Worm (Caenorhabditis elegans) whole organism, late embryonic: Measurements from ENCODE around the gene sdhd-1.
A peak's percentile ranks its signal among the peaks of the same experiment; 100 is the strongest.

Source experiments
- C08G9.2 ChIP-seq: sonication (generic microtip); optimal IDR thresholded peaks from 2 replicates; lab custom pipeline; 2016; ENCODE audit warnings: mild to moderate bottlenecking, missing genetic modification characterization, moderate library complexity, missing compliant biosample characterization
- C38D4.7 ChIP-seq: fragments of 200-800 bp; sonication (Bioruptor generic); optimal IDR thresholded peaks from 2 replicates; lab custom pipeline; 2018; ENCODE audit warnings: mild to moderate bottlenecking, missing genetic modification characterization, moderate library complexity, missing compliant biosample characterization
- K02D7.2 ChIP-seq: sonication (generic microtip); optimal IDR thresholded peaks from 2 replicates; lab custom pipeline; 2017; ENCODE audit warnings: mild to moderate bottlenecking, missing genetic modification characterization, missing compliant biosample characterization
- T23F11.4 ChIP-seq: fragments of 200-800 bp; sonication (Bioruptor generic); optimal IDR thresholded peaks from 2 replicates; lab custom pipeline; 2018; ENCODE audit warnings: mild to moderate bottlenecking, missing genetic modification characterization, missing compliant biosample characterization
- ceh-14 ChIP-seq: sonication (generic microtip); optimal IDR thresholded peaks from 2 replicates; lab custom pipeline; 2016; ENCODE audit warnings: missing genotype, missing genetic modification characterization, missing compliant biosample characterization
- ceh-18 ChIP-seq: sonication (generic microtip); optimal IDR thresholded peaks from 2 replicates; lab custom pipeline; 2016; ENCODE audit warnings: missing genetic modification characterization, missing compliant biosample characterization
- ceh-22 ChIP-seq: sonication (generic microtip); optimal IDR thresholded peaks from 2 replicates; lab custom pipeline; 2017; ENCODE audit warnings: missing biosample characterization, missing genetic modification characterization
- ceh-30 ChIP-seq: fragments of 150-350 bp; optimal IDR thresholded peaks from 2 replicates; lab custom pipeline; 2014; ENCODE audit warnings: missing biosample characterization, missing genetic modification characterization
- ceh-45 ChIP-seq: fragments of 200-800 bp; sonication (Bioruptor generic); IDR thresholded peaks from 2 replicates; pipeline ENCODE4 v1.3.6; 2022; ENCODE audit warnings: missing genetic modification reagents, missing genetic modification characterization, missing compliant biosample characterization
- ceh-48 ChIP-seq: sonication (generic microtip); optimal IDR thresholded peaks from 2 replicates; lab custom pipeline; 2016; ENCODE audit warnings: missing genetic modification characterization, inconsistent platforms, missing compliant biosample characterization
- ceh-6 ChIP-seq: fragments of 200-800 bp; sonication (Bioruptor generic); optimal IDR thresholded peaks from 2 replicates; lab custom pipeline; 2018; ENCODE audit warnings: mild to moderate bottlenecking, missing genetic modification characterization, missing compliant biosample characterization
- dve-1 ChIP-seq: sonication (generic microtip); optimal IDR thresholded peaks from 2 replicates; lab custom pipeline; 2017; ENCODE audit warnings: antibody characterized with exemption, mild to moderate bottlenecking, missing genetic modification characterization, missing compliant biosample characterization
- elt-2 ChIP-seq: sonication (generic microtip); optimal IDR thresholded peaks from 2 replicates; lab custom pipeline; 2016; ENCODE audit warnings: missing genetic modification reagents, missing genetic modification characterization, missing compliant biosample characterization
- elt-4 ChIP-seq: sonication (generic microtip); optimal IDR thresholded peaks from 2 replicates; lab custom pipeline; 2016; ENCODE audit warnings: missing genetic modification characterization, missing compliant biosample characterization
- ets-4 ChIP-seq: sonication (generic microtip); optimal IDR thresholded peaks from 2 replicates; lab custom pipeline; 2016; ENCODE audit warnings: missing genetic modification characterization, missing compliant biosample characterization
- fax-1 ChIP-seq: sonication (generic microtip); optimal IDR thresholded peaks from 2 replicates; lab custom pipeline; 2016; ENCODE audit warnings: missing genotype, missing genetic modification characterization, missing compliant biosample characterization
- fkh-10 ChIP-seq: fragments of 150-350 bp; optimal IDR thresholded peaks from 2 replicates; lab custom pipeline; 2014; ENCODE audit warnings: missing biosample characterization, missing genetic modification reagents, missing genetic modification characterization
- gmeb-2 ChIP-seq: sonication (generic microtip); optimal IDR thresholded peaks from 2 replicates; lab custom pipeline; 2016; ENCODE audit warnings: missing genetic modification characterization, inconsistent platforms, missing compliant biosample characterization
- hlh-13 ChIP-seq: fragments of 200-800 bp; sonication (Bioruptor generic); optimal IDR thresholded peaks from 2 replicates; lab custom pipeline; 2018; ENCODE audit warnings: mild to moderate bottlenecking, missing genetic modification characterization, missing compliant biosample characterization
- hlh-15 ChIP-seq: sonication (generic microtip); optimal IDR thresholded peaks from 2 replicates; lab custom pipeline; 2016; ENCODE audit warnings: missing genetic modification characterization, missing compliant biosample characterization
- hlh-6 ChIP-seq: sonication (generic microtip); optimal IDR thresholded peaks from 2 replicates; lab custom pipeline; 2016; ENCODE audit warnings: missing genotype, missing genetic modification characterization, missing compliant biosample characterization
- hlh-8 ChIP-seq: sonication (generic microtip); optimal IDR thresholded peaks from 2 replicates; lab custom pipeline; 2016; ENCODE audit warnings: missing genotype, missing genetic modification characterization, missing compliant biosample characterization
- lim-6 ChIP-seq: sonication (generic microtip); optimal IDR thresholded peaks from 2 replicates; lab custom pipeline; 2016; ENCODE audit warnings: missing genetic modification characterization, missing compliant biosample characterization
- lin-11 ChIP-seq: fragments of 200-800 bp; sonication (Bioruptor generic); optimal IDR thresholded peaks from 2 replicates; lab custom pipeline; 2018; ENCODE audit warnings: mild to moderate bottlenecking, missing genetic modification characterization, missing compliant biosample characterization
- madf-2 ChIP-seq: sonication (generic microtip); optimal IDR thresholded peaks from 2 replicates; lab custom pipeline; 2017; ENCODE audit warnings: missing genetic modification characterization, missing compliant biosample characterization
- nfya-1 ChIP-seq: sonication (generic microtip); optimal IDR thresholded peaks from 2 replicates; lab custom pipeline; 2017; ENCODE audit warnings: missing genetic modification characterization, mild to moderate bottlenecking, missing compliant biosample characterization, antibody characterized with exemption, moderate library complexity
- nhr-232 ChIP-seq: sonication (generic microtip); optimal IDR thresholded peaks from 2 replicates; lab custom pipeline; 2016; ENCODE audit warnings: missing genetic modification characterization, missing compliant biosample characterization
- odd-2 ChIP-seq: sonication (generic microtip); optimal IDR thresholded peaks from 2 replicates; lab custom pipeline; 2017; ENCODE audit warnings: antibody characterized with exemption, mild to moderate bottlenecking, missing genetic modification characterization, missing compliant biosample characterization
- pha-2 ChIP-seq: sonication (generic microtip); optimal IDR thresholded peaks from 2 replicates; lab custom pipeline; 2017; ENCODE audit warnings: mild to moderate bottlenecking, missing genetic modification characterization, missing compliant biosample characterization
- pha-4 ChIP-seq: fragments of 150-350 bp; optimal IDR thresholded peaks from 2 replicates; lab custom pipeline; 2018; ENCODE audit warnings: missing biosample characterization, missing genetic modification reagents, missing genetic modification characterization
- pqm-1 ChIP-seq: sonication (generic microtip); optimal IDR thresholded peaks from 2 replicates; lab custom pipeline; 2016; ENCODE audit warnings: missing genetic modification characterization, missing compliant biosample characterization
- pros-1 ChIP-seq: fragments of 150-350 bp; optimal IDR thresholded peaks from 2 replicates; lab custom pipeline; 2014; ENCODE audit warnings: missing biosample characterization, missing genetic modification reagents, missing genetic modification characterization
- sdc-2 ChIP-seq: sonication (generic microtip); optimal IDR thresholded peaks from 2 replicates; lab custom pipeline; 2016; ENCODE audit warnings: missing genotype, missing genetic modification characterization, missing compliant biosample characterization
- sox-2 ChIP-seq: fragments of 200-800 bp; sonication (Bioruptor generic); IDR thresholded peaks from 2 replicates; pipeline ENCODE4 v1.3.6; 2022; ENCODE audit warnings: missing genetic modification reagents, missing genetic modification characterization, missing compliant biosample characterization
- sox-4 ChIP-seq: sonication (generic microtip); optimal IDR thresholded peaks from 2 replicates; lab custom pipeline; 2017; ENCODE audit warnings: mild to moderate bottlenecking, missing genetic modification characterization, inconsistent platforms, missing compliant biosample characterization
- syd-9 ChIP-seq: sonication (generic microtip); optimal IDR thresholded peaks from 2 replicates; lab custom pipeline; 2016; ENCODE audit warnings: mild to moderate bottlenecking, missing genetic modification characterization, moderate library complexity, missing compliant biosample characterization
- tbx-2 ChIP-seq: sonication (generic microtip); optimal IDR thresholded peaks from 2 replicates; lab custom pipeline; 2016; ENCODE audit warnings: missing genetic modification characterization, missing compliant biosample characterization
- tbx-7 ChIP-seq: sonication (generic microtip); optimal IDR thresholded peaks from 2 replicates; lab custom pipeline; 2016; ENCODE audit warnings: missing genotype, missing genetic modification characterization, missing compliant biosample characterization
- ttx-3 ChIP-seq: sonication (generic microtip); optimal IDR thresholded peaks from 2 replicates; lab custom pipeline; 2016; ENCODE audit warnings: missing genetic modification reagents, missing genetic modification characterization, missing compliant biosample characterization
- unc-42 ChIP-seq: sonication (generic microtip); optimal IDR thresholded peaks from 2 replicates; lab custom pipeline; 2016; ENCODE audit warnings: missing genotype, missing genetic modification characterization, missing compliant biosample characterization
- unc-55 ChIP-seq: sonication (generic microtip); optimal IDR thresholded peaks from 2 replicates; lab custom pipeline; 2017; ENCODE audit warnings: missing biosample characterization, missing genetic modification reagents, missing genetic modification characterization
- zip-5 ChIP-seq: sonication (generic microtip); optimal IDR thresholded peaks from 2 replicates; lab custom pipeline; 2016; ENCODE audit warnings: missing genetic modification characterization, missing compliant biosample characterization
- ztf-16 ChIP-seq: sonication (generic microtip); optimal IDR thresholded peaks from 2 replicates; lab custom pipeline; 2017; ENCODE audit warnings: missing genetic modification characterization, missing compliant biosample characterization

The sdhd-1 gene

ce11 chrII:11042878-11043331 lies 6.8 kb downstream of the sdhd-1 start (continued):
- peak; percentile 5 for TF ChIP-seq C08G9.2
- no peak for TF ChIP-seq ceh-22 (tag; lab: Kevin White, UChicago)
- no peak for TF ChIP-seq T23F11.4
- no peak for TF ChIP-seq lin-11 (tag; lab: Kevin White, UChicago)
- 0 out of 2 replicates have a peak, but pooled peaks have one; percentile 16 for TF ChIP-seq ceh-45
- peak; percentile 47 for TF ChIP-seq pqm-1 (tag; lab: Kevin White, UChicago)
- no peak for TF ChIP-seq hlh-8 (tag; lab: Kevin White, UChicago)
- peak; percentile 91 for TF ChIP-seq ceh-18 (tag; lab: Kevin White, UChicago)
- no peak for TF ChIP-seq sox-2 (GFP tag; lab: Robert Waterston, UW)
- TF ChIP-seq pha-4: no peak
- no peak for TF ChIP-seq ttx-3 (tag; lab: Kevin White, UChicago)
- TF ChIP-seq ceh-6 (GFP tag; lab: Kevin White, UChicago): peak; percentile 36
- TF ChIP-seq nhr-232 (tag; lab: Kevin White, UChicago): no peak
- TF ChIP-seq gmeb-2 (tag; lab: Kevin White, UChicago): no peak
- TF ChIP-seq odd-2: no peak
- no peak for TF ChIP-seq madf-2
- no peak for TF ChIP-seq C38D4.7 (GFP tag; lab: Kevin White, UChicago)
- TF ChIP-seq ets-4 (tag; lab: Kevin White, UChicago): peak; percentile 55
- TF ChIP-seq hlh-15 (tag; lab: Kevin White, UChicago): no peak
- no peak for TF ChIP-seq elt-4 (tag; lab: Kevin White, UChicago)
- TF ChIP-seq fax-1 (tag; lab: Kevin White, UChicago): no peak
- peak; percentile 44 for TF ChIP-seq K02D7.2 (tag; lab: Kevin White, UChicago)
- TF ChIP-seq dve-1: no peak
- TF ChIP-seq ceh-48 (tag; lab: Kevin White, UChicago): peak; percentile 88
- no peak for TF ChIP-seq ceh-30 (tag; lab: Kevin White, UChicago)
- peak; percentile 83 for TF ChIP-seq nfya-1
- no peak for TF ChIP-seq ztf-16 (tag; lab: Kevin White, UChicago)
- peak; percentile 48 for TF ChIP-seq sdc-2 (tag; lab: Kevin White, UChicago)
- TF ChIP-seq tbx-2: peak; percentile 81
- no peak for TF ChIP-seq lim-6 (tag; lab: Kevin White, UChicago)
- TF ChIP-seq pha-2 (tag; lab: Kevin White, UChicago): peak; percentile 19
- TF ChIP-seq ceh-14 (tag; lab: Kevin White, UChicago): peak; percentile 74
- no peak for TF ChIP-seq tbx-7
- TF ChIP-seq unc-42: peak; percentile 80
- peak; percentile 36 for TF ChIP-seq hlh-6
- TF ChIP-seq zip-5 (tag; lab: Kevin White, UChicago): no peak
- TF ChIP-seq sox-4 (tag; lab: Kevin White, UChicago): no peak
- TF ChIP-seq syd-9 (tag; lab: Kevin White, UChicago): peak; percentile 75
- TF ChIP-seq unc-55 (GFP tag; lab: Kevin White, UChicago): peak; percentile 64
- peak; percentile 88 for TF ChIP-seq pros-1 (tag; lab: Kevin White, UChicago)
- TF ChIP-seq elt-2 (tag; lab: Kevin White, UChicago): peak; percentile 73
- no peak for TF ChIP-seq hlh-13 (GFP tag; lab: Kevin White, UChicago)

- TF ChIP-seq ceh-48 (tag; lab: Kevin White, UChicago) (peak; percentile 40), unc-55 (GFP tag; lab: Kevin White, UChicago) (peak; percentile 61), fkh-10 (no peak)
These were observed 7.9 kb downstream of the sdhd-1 start for ce11 chrII:11041846-11042262.
